Worm (Caenorhabditis elegans): ENCODE measurements around the gene T28A8.4.

ce11 chrIII:13471504-13471903 lies 32.0 kb upstream of the T28A8.4 start, which contains the start of gene pssy-2:
- TF ChIP-seq tra-4 (tag; optimal IDR thresholded peaks at IDR 0.05), result no peak
- no peak for TF ChIP-seq ama-1 (optimal IDR thresholded peaks at IDR 0.05)
- no peak for TF ChIP-seq B0310.2 (tag; optimal IDR thresholded peaks at IDR 0.05)
- no peak for TF ChIP-seq F13C5.2 (tag; optimal IDR thresholded peaks at IDR 0.05)
- no peak for TF ChIP-seq hnd-1 (tag; optimal IDR thresholded peaks at IDR 0.05)
- TF ChIP-seq ets-7 (tag; optimal IDR thresholded peaks at IDR 0.05), result no peak
- TF ChIP-seq ceh-13 (GFP tag; optimal IDR thresholded peaks at IDR 0.05), result no peak
- TF ChIP-seq sea-1 (GFP tag; conservative IDR thresholded peaks at IDR 0.05), result no peak
